Fruit fly (Drosophila melanogaster): ENCODE results near the gene MTA1-like.

The MTA1-like gene

DNA sequence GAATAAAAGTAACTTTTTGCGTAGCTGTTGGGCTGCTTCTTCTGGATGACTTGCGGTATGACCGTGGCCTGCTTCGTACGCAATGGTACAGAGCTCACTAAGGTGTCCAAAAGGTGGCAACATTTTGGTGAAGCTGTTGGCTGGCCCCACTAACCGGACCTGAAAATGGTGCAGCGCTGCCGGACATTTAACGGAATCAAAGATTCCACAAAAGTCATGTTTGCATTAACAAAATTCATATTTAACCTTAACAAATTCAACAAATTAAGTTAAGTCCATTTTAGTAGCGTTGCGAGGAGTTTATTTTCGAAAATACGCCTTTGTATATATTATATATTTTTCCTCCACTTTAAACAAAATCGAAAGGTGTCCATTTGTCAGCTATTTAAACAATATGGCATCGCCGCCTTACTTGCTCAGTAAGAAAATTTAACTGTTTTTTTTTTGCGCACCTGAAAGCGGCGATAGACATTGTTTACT is 47.5 kb downstream of the MTA1-like start, which contains the start of the genes kra and SecS (continued):
- peak; percentile 84 for TF ChIP-seq Sin3A (optimal IDR thresholded peaks at IDR 0.05)
- TF ChIP-seq CG1529 (GFP tag; optimal IDR thresholded peaks at IDR 0.05) = peak; percentile 31
- TF ChIP-seq chif (GFP tag; optimal IDR thresholded peaks at IDR 0.05) = peak; percentile 41 to 53
- peak; percentile 13 to 51 for TF ChIP-seq Pdp1 (GFP tag; optimal IDR thresholded peaks at IDR 0.05)
- no peak for TF ChIP-seq CG7839 (tag; optimal IDR thresholded peaks at IDR 0.05)
- TF ChIP-seq Max (GFP tag; optimal IDR thresholded peaks at IDR 0.05) = peak; percentile 60
- TF ChIP-seq CG12236 (GFP tag; optimal IDR thresholded peaks at IDR 0.05) = no peak
- no peak for TF ChIP-seq CG32767 (GFP tag; IDR thresholded peaks at IDR 0.05)
- TF ChIP-seq CTCF (GFP tag; optimal IDR thresholded peaks at IDR 0.05) = peak; percentile 60
- TF ChIP-seq sob (GFP tag; IDR thresholded peaks at IDR 0.05) = no peak
- TF ChIP-seq CG17186 (GFP tag; optimal IDR thresholded peaks at IDR 0.05) = peak; percentile 86
- peak; percentile 67 for TF ChIP-seq ewg (GFP tag; optimal IDR thresholded peaks at IDR 0.05)
- TF ChIP-seq CG10462 (GFP tag; optimal IDR thresholded peaks at IDR 0.05) = peak; percentile 26
- TF ChIP-seq exex (tag; optimal IDR thresholded peaks at IDR 0.05) = peak; percentile 6
- no peak for TF ChIP-seq CG11247 (GFP tag; IDR thresholded peaks at IDR 0.05)
- TF ChIP-seq CG18262 (tag; optimal IDR thresholded peaks at IDR 0.05) = peak; percentile 27
- peak; percentile 45 for TF ChIP-seq MESR4 (GFP tag; optimal IDR thresholded peaks at IDR 0.05)
- no peak for TF ChIP-seq ranshi (GFP tag; IDR thresholded peaks at IDR 0.05)
- peak; percentile 72 for TF ChIP-seq CG18599 (GFP tag; optimal IDR thresholded peaks at IDR 0.05)
- TF ChIP-seq CG7786 (GFP tag; optimal IDR thresholded peaks at IDR 0.05) = peak; percentile 42
- TF ChIP-seq Hr51 (GFP tag; optimal IDR thresholded peaks at IDR 0.05) = peak; percentile 72 to 77
- no peak for TF ChIP-seq h (optimal IDR thresholded peaks at IDR 0.05)
- TF ChIP-seq CG9876 (GFP tag; optimal IDR thresholded peaks at IDR 0.05) = peak; percentile 44
- TF ChIP-seq Opbp (GFP tag; IDR thresholded peaks at IDR 0.05; ENCODE audit: partially characterized antibody) = no peak
- TF ChIP-seq Rx (GFP tag; IDR thresholded peaks at IDR 0.05) = no peak
- TF ChIP-seq hkb (optimal IDR thresholded peaks at IDR 0.05) = peak; percentile 84
- no peak for TF ChIP-seq hkb (GFP tag; IDR thresholded peaks at IDR 0.05)
- TF ChIP-seq abd-A (tag; optimal IDR thresholded peaks at IDR 0.05) = no peak
- TF ChIP-seq Bgb (GFP tag; IDR thresholded peaks at IDR 0.05; ENCODE audit: partially characterized antibody) = no peak
- peak; percentile 59 for TF ChIP-seq BEAF-32 (GFP tag; optimal IDR thresholded peaks at IDR 0.05)
- no peak for TF ChIP-seq CG10543 (GFP tag; optimal IDR thresholded peaks at IDR 0.05)
- peak; percentile 56 for TF ChIP-seq tup (GFP tag; optimal IDR thresholded peaks at IDR 0.05)
- peak; percentile 68 for TF ChIP-seq mam (GFP tag; optimal IDR thresholded peaks at IDR 0.05)
- TF ChIP-seq pzg (GFP tag; optimal IDR thresholded peaks at IDR 0.05) = peak; percentile 93
- no peak for TF ChIP-seq usp (GFP tag; optimal IDR thresholded peaks at IDR 0.05)
- TF ChIP-seq NC2β (GFP tag; optimal IDR thresholded peaks at IDR 0.05) = peak; percentile 40
- no peak for TF ChIP-seq kni (GFP tag; optimal IDR thresholded peaks at IDR 0.05)
- TF ChIP-seq lbe (GFP tag; optimal IDR thresholded peaks at IDR 0.05) = peak; percentile 47
- peak; percentile 11 for TF ChIP-seq CG5180 (GFP tag; optimal IDR thresholded peaks at IDR 0.05)
- TF ChIP-seq CG6765 (GFP tag; optimal IDR thresholded peaks at IDR 0.05) = peak; percentile 41
- peak; percentile 47 for TF ChIP-seq MTF-1 (GFP tag; optimal IDR thresholded peaks at IDR 0.05; ENCODE audit: borderline replicate concordance)
- no peak for TF ChIP-seq ci (GFP tag; IDR thresholded peaks at IDR 0.05)
- TF ChIP-seq gsb-n (tag; optimal IDR thresholded peaks at IDR 0.05) = no peak
- TF ChIP-seq CoRest (tag; optimal IDR thresholded peaks at IDR 0.05) = peak; percentile 79
- peak; percentile 27 for TF ChIP-seq twi (tag; optimal IDR thresholded peaks at IDR 0.05)
- TF ChIP-seq lilli (GFP tag; optimal IDR thresholded peaks at IDR 0.05) = peak; percentile 73
- no peak for TF ChIP-seq peb (GFP tag; IDR thresholded peaks at IDR 0.05)
- no peak for TF ChIP-seq kah (GFP tag; optimal IDR thresholded peaks at IDR 0.05)
- peak; percentile 77 for TF ChIP-seq YL-1 (GFP tag; optimal IDR thresholded peaks at IDR 0.05)
- TF ChIP-seq CG31388 (GFP tag; optimal IDR thresholded peaks at IDR 0.05) = no peak
- TF ChIP-seq CG18764 (GFP tag; optimal IDR thresholded peaks at IDR 0.05) = peak; percentile 27
- TF ChIP-seq Gug (GFP tag; IDR thresholded peaks at IDR 0.05) = peak; percentile 25; the same call in 1 of the 4 replicates
